Worm (Caenorhabditis elegans) whole organism, dauer: ENCODE measurements around the gene lurp-1.

ENCODE experiments used
- unc-62 ChIP-seq: sonication (generic microtip); optimal IDR thresholded peaks from 2 replicates; lab custom pipeline; 2017; ENCODE audit warnings: missing biosample characterization, missing genetic modification reagents, missing genetic modification characterization

Gene lurp-1

ce11 chrII:10880625-10881024, at the start of gene lurp-1:
Gene lurp-1 (plus strand): TSS chrII:10880925.
- TF ChIP-seq unc-62 (GFP tag; lab: Kevin White, UChicago), result no peak

ce11 chrII:10834717-10835116, 46.0 kb upstream of the lurp-1 start:
- TF ChIP-seq unc-62 (GFP tag; lab: Kevin White, UChicago), result no peak

ce11 chrII:10838550-10838949, 42.2 kb upstream of the lurp-1 start:
- no peak for TF ChIP-seq unc-62 (GFP tag; lab: Kevin White, UChicago)

ce11 chrII:10840067-10840466, 40.7 kb upstream of the lurp-1 start:
- no peak for TF ChIP-seq unc-62 (GFP tag; lab: Kevin White, UChicago)

ce11 chrII:10843527-10843926, 37.2 kb upstream of the lurp-1 start, which contains the start of gene M106.8:
Gene M106.8 (minus strand): TSS chrII:10843627.
- TF ChIP-seq unc-62 (GFP tag; lab: Kevin White, UChicago), result no peak

- no peak for TF ChIP-seq unc-62 (GFP tag; lab: Kevin White, UChicago)
These were observed 33.7 kb upstream of the lurp-1 start for ce11 chrII:10847057-10847456.

- TF ChIP-seq unc-62 (GFP tag; lab: Kevin White, UChicago), result no peak
These were observed 30.8 kb upstream of the lurp-1 start, which contains the start of gene M106.2 for ce11 chrII:10849903-10850302. Gene M106.2 (minus strand): TSS chrII:10850003.

- TF ChIP-seq unc-62 (GFP tag; lab: Kevin White, UChicago), result no peak
These were observed 29.6 kb upstream of the lurp-1 start for ce11 chrII:10851110-10851509.

ce11 chrII:10852880-10853279, 27.8 kb upstream of the lurp-1 start:
- TF ChIP-seq unc-62 (GFP tag; lab: Kevin White, UChicago), result no peak

ce11 chrII:10857077-10857476, 23.6 kb upstream of the lurp-1 start, which contains the start of gene M106.7:
Gene M106.7 (minus strand): TSS chrII:10857177.
- no peak for TF ChIP-seq unc-62 (GFP tag; lab: Kevin White, UChicago)

- TF ChIP-seq unc-62 (GFP tag; lab: Kevin White, UChicago), result no peak
These were observed 21.4 kb upstream of the lurp-1 start for ce11 chrII:10859359-10859758.

- no peak for TF ChIP-seq unc-62 (GFP tag; lab: Kevin White, UChicago)
These were observed 19.9 kb upstream of the lurp-1 start, which contains the start of gene M106.3 for ce11 chrII:10860840-10861239. Gene M106.3 (minus strand): TSS chrII:10860909.

ce11 chrII:10861305-10861704, 19.4 kb upstream of the lurp-1 start:
- no peak for TF ChIP-seq unc-62 (GFP tag; lab: Kevin White, UChicago)

- no peak for TF ChIP-seq unc-62 (GFP tag; lab: Kevin White, UChicago)
These were observed 18.8 kb upstream of the lurp-1 start for ce11 chrII:10861723-10862486.

ce11 chrII:10862749-10863656, 17.7 kb upstream of the lurp-1 start:
- no peak for TF ChIP-seq unc-62 (GFP tag; lab: Kevin White, UChicago)

ce11 chrII:10867219-10867618, 13.5 kb upstream of the lurp-1 start:
- TF ChIP-seq unc-62 (GFP tag; lab: Kevin White, UChicago), result no peak
